Fruit fly (Drosophila melanogaster): ENCODE results near the gene bru3.

The bru3 gene

dm6 chr3L:13479609-13480240 lies 323.5 kb downstream of the bru3 start (continued):
- TF ChIP-seq ase (GFP tag; IDR thresholded peaks at IDR 0.05) (no peak; the same call in 2 of the 3 replicates), Hr39 (optimal IDR thresholded peaks at IDR 0.05) (no peak), otp (GFP tag; IDR thresholded peaks at IDR 0.05) (0 out of 3 replicates have a peak, but pooled peaks have one; percentile 25), Atf6 (GFP tag; IDR thresholded peaks at IDR 0.05) (peak; percentile 33; the same call in 1 of the 2 replicates), Dek (tag; optimal IDR thresholded peaks at IDR 0.05) (peak; percentile 52), croc (GFP tag; conservative IDR thresholded peaks at IDR 0.05) (no peak), vfl (GFP tag; optimal IDR thresholded peaks at IDR 0.05) (no peak), CG13287 (GFP tag; IDR thresholded peaks at IDR 0.05; ENCODE audit: partially characterized antibody) (no peak), CG14860 (GFP tag; IDR thresholded peaks at IDR 0.05; ENCODE audit: partially characterized antibody) (no peak), CG4820 (GFP tag; optimal IDR thresholded peaks at IDR 0.05) (peak; percentile 2), chn (GFP tag; optimal IDR thresholded peaks at IDR 0.05) (no peak), ato (GFP tag; IDR thresholded peaks at IDR 0.05; ENCODE audit: partially characterized antibody) (peak; percentile 33; the same call in 1 of the 2 replicates), Eip74EF (GFP tag; optimal IDR thresholded peaks at IDR 0.05) (no peak), Dll (GFP tag; IDR thresholded peaks at IDR 0.05; ENCODE audit: partially characterized antibody) (no peak), tin (GFP tag; optimal IDR thresholded peaks at IDR 0.05) (peak; percentile 6), shn (GFP tag; optimal IDR thresholded peaks at IDR 0.05) (no peak), oc (tag; optimal IDR thresholded peaks at IDR 0.05) (no peak), lola (GFP tag; optimal IDR thresholded peaks at IDR 0.05) (no peak), CG11085 (GFP tag; IDR thresholded peaks at IDR 0.05) (no peak), CG15073 (GFP tag; optimal IDR thresholded peaks at IDR 0.05) (no peak), kay (GFP tag; optimal IDR thresholded peaks at IDR 0.05) (peak; percentile 23), CG11504 (tag; optimal IDR thresholded peaks at IDR 0.05) (peak; percentile 75), CG1832 (GFP tag; optimal IDR thresholded peaks at IDR 0.05) (no peak), Deaf1 (tag; optimal IDR thresholded peaks at IDR 0.05) (no peak), HLH4C (GFP tag; IDR thresholded peaks at IDR 0.05; ENCODE audit: partially characterized antibody) (no peak), fd3F (GFP tag; optimal IDR thresholded peaks at IDR 0.05) (peak; percentile 35), trh (GFP tag; optimal IDR thresholded peaks at IDR 0.05) (no peak), CG16863 (GFP tag; optimal IDR thresholded peaks at IDR 0.05) (no peak), Ets65A (GFP tag) (peak; percentile 39), insv (GFP tag; optimal IDR thresholded peaks at IDR 0.05) (no peak), ATbp (GFP tag; optimal IDR thresholded peaks at IDR 0.05) (no peak), gro (GFP tag; optimal IDR thresholded peaks at IDR 0.05) (no peak), sisA (GFP tag; IDR thresholded peaks at IDR 0.05) (peak; percentile 39), MTF-1 (GFP tag; optimal IDR thresholded peaks at IDR 0.05; ENCODE audit: borderline replicate concordance) (no peak), zf30C (GFP tag; optimal IDR thresholded peaks at IDR 0.05) (no peak), CG32767 (GFP tag; IDR thresholded peaks at IDR 0.05) (no peak), Atf-2 (GFP tag; optimal IDR thresholded peaks at IDR 0.05) (no peak), Dref (GFP tag; IDR thresholded peaks at IDR 0.05) (no peak), CG2116 (GFP tag; optimal IDR thresholded peaks at IDR 0.05) (peak; percentile 6), h (optimal IDR thresholded peaks at IDR 0.05) (no peak), pnt (GFP tag; optimal IDR thresholded peaks at IDR 0.05) (no peak), tx (GFP tag; optimal IDR thresholded peaks at IDR 0.05) (no peak), Abd-B (GFP tag; optimal IDR thresholded peaks at IDR 0.05) (no peak), lilli (GFP tag; optimal IDR thresholded peaks at IDR 0.05) (peak; percentile 48), gcm2 (GFP tag; optimal IDR thresholded peaks at IDR 0.05) (no peak), bbx (GFP tag; IDR thresholded peaks at IDR 0.05; ENCODE audit: partially characterized antibody) (no peak), CHES-1-like (GFP tag; optimal IDR thresholded peaks at IDR 0.05) (no peak), CG17912 (GFP tag; optimal IDR thresholded peaks at IDR 0.05) (no peak), CG6689 (GFP tag; IDR thresholded peaks at IDR 0.05) (peak; percentile 38), CG5953 (GFP tag; IDR thresholded peaks at IDR 0.05) (no peak), CG16779 (GFP tag; IDR thresholded peaks at IDR 0.05) (no peak)

Measured in whole organism, embryonic.